Worm (Caenorhabditis elegans): Measurements from ENCODE around the gene metl-1.

The metl-1 gene

ce11 chrII:11469574-11470108 is 3.7 kb downstream of the metl-1 start, which contains the start of gene cisd-1 (continued):
- TF ChIP-seq tlp-1 (tag; optimal IDR thresholded peaks at IDR 0.05) (no peak), nhr-71 (tag; optimal IDR thresholded peaks at IDR 0.05) (peak; percentile 32), nhr-85 (tag) (peak; percentile 16), mdl-1 (tag; optimal IDR thresholded peaks at IDR 0.05) (peak in 1 of 2 experiments; percentile 11), unc-130 (tag; optimal IDR thresholded peaks at IDR 0.05) (no peak), hpl-2 (GFP tag; optimal IDR thresholded peaks at IDR 0.05) (no peak), Y116A8C.19 (tag; optimal IDR thresholded peaks at IDR 0.05; ENCODE audit: borderline replicate concordance) (no peak)

ce11 chrII:11467541-11467940 is 5.8 kb downstream of the metl-1 start, which contains the start of gene klp-17:
klp-17 (minus strand) TSS chrII:11467641.
- TF ChIP-seq mab-9 (GFP tag; IDR thresholded peaks at IDR 0.05), result no peak
- no peak for TF ChIP-seq lin-15B (tag; optimal IDR thresholded peaks at IDR 0.05)
- TF ChIP-seq ceh-82 (tag; optimal IDR thresholded peaks at IDR 0.05), result no peak
- TF ChIP-seq jun-1 (tag; optimal IDR thresholded peaks at IDR 0.05), result no peak
- TF ChIP-seq nhr-19 (GFP tag; conservative IDR thresholded peaks at IDR 0.05), result no peak
- TF ChIP-seq F16B12.6 (tag; optimal IDR thresholded peaks at IDR 0.05), result no peak
- no peak for TF ChIP-seq Y116A8C.19 (tag; optimal IDR thresholded peaks at IDR 0.05; ENCODE audit: borderline replicate concordance)
- no peak for TF ChIP-seq ztf-11 (tag; optimal IDR thresholded peaks at IDR 0.05)
- TF ChIP-seq irx-1 (tag; optimal IDR thresholded peaks at IDR 0.05), result no peak
- no peak for TF ChIP-seq ceh-8 (GFP tag; optimal IDR thresholded peaks at IDR 0.05)
- TF ChIP-seq egl-13 (tag; optimal IDR thresholded peaks at IDR 0.05), result no peak
- no peak for TF ChIP-seq vab-15 (tag; optimal IDR thresholded peaks at IDR 0.05)
- no peak for TF ChIP-seq snpc-4 (tag; optimal IDR thresholded peaks at IDR 0.05)
- no peak for TF ChIP-seq aly-2 (tag; optimal IDR thresholded peaks at IDR 0.05)
- no peak for TF ChIP-seq elt-2 (tag; optimal IDR thresholded peaks at IDR 0.05)
- no peak for TF ChIP-seq mef-2 (tag; optimal IDR thresholded peaks at IDR 0.05)
- TF ChIP-seq nhr-71 (tag; optimal IDR thresholded peaks at IDR 0.05), result no peak

ce11 chrII:11464427-11464944 is 8.9 kb downstream of the metl-1 start, which contains the start of the genes aars-1 and rga-1:
aars-1 (minus strand) TSS chrII:11464497.
rga-1 (plus strand) TSS chrII:11464894.
- TF ChIP-seq mab-9 (GFP tag; IDR thresholded peaks at IDR 0.05) (no peak), nhr-19 (GFP tag; conservative IDR thresholded peaks at IDR 0.05) (peak; percentile 33), hlh-4 (tag; optimal IDR thresholded peaks at IDR 0.05) (no peak), snu-23 (GFP tag; optimal IDR thresholded peaks at IDR 0.05) (peak; percentile 60), efl-1 (optimal IDR thresholded peaks at IDR 0.05) (peak; percentile 41 to 47), efl-1 (GFP tag; optimal IDR thresholded peaks at IDR 0.05 in 1 of 2) (peak; percentile 29 to 91), nhr-77 (tag; optimal IDR thresholded peaks at IDR 0.05) (peak; percentile 16), rnt-1 (tag; optimal IDR thresholded peaks at IDR 0.05) (peak; percentile 61), dsc-1 (tag; optimal IDR thresholded peaks at IDR 0.05) (peak; percentile 36), nhr-85 (tag) (peak; percentile 83), blmp-1 (tag; optimal IDR thresholded peaks at IDR 0.05) (peak; percentile 88), ceh-82 (tag; optimal IDR thresholded peaks at IDR 0.05) (peak in 1 of 3 experiments; percentile 52), nhr-47 (tag; optimal IDR thresholded peaks at IDR 0.05) (peak; percentile 16), fkh-8 (tag; optimal IDR thresholded peaks at IDR 0.05) (no peak), jun-1 (tag; optimal IDR thresholded peaks at IDR 0.05) (peak; percentile 42), nhr-20 (tag; optimal IDR thresholded peaks at IDR 0.05) (peak; percentile 68), fkh-4 (tag; optimal IDR thresholded peaks at IDR 0.05; ENCODE audit: borderline replicate concordance) (no peak), nhr-90 (tag; optimal IDR thresholded peaks at IDR 0.05; ENCODE audit: poor library complexity) (peak; percentile 10), snpc-4 (tag; optimal IDR thresholded peaks at IDR 0.05) (peak; percentile 8), swsn-7 (tag; optimal IDR thresholded peaks at IDR 0.05) (peak; percentile 24), unc-98 (GFP tag; IDR thresholded peaks at IDR 0.05) (no peak), ztf-11 (tag; optimal IDR thresholded peaks at IDR 0.05) (peak in 1 of 2 experiments; percentile 16), hlh-17 (GFP tag; optimal IDR thresholded peaks at IDR 0.05; ENCODE audit: borderline replicate concordance) (no peak), lsy-2 (tag; optimal IDR thresholded peaks at IDR 0.05) (peak; percentile 28 to 57), ets-5 (GFP tag; IDR thresholded peaks at IDR 0.05) (no peak), dpl-1 (GFP tag; optimal IDR thresholded peaks at IDR 0.05) (peak in 2 of 3 experiments; percentile 26 to 44), C04F5.9 (tag; optimal IDR thresholded peaks at IDR 0.05) (no peak), mep-1 (tag; optimal IDR thresholded peaks at IDR 0.05) (peak; percentile 76), nhr-28 (tag; optimal IDR thresholded peaks at IDR 0.05) (no peak), mdl-1 (tag; optimal IDR thresholded peaks at IDR 0.05) (peak in 1 of 2 experiments; percentile 49), xbp-1 (tag; optimal IDR thresholded peaks at IDR 0.05) (peak; percentile 24), tbx-2 (tag; optimal IDR thresholded peaks at IDR 0.05) (peak; percentile 55), unc-130 (tag; optimal IDR thresholded peaks at IDR 0.05) (no peak), elt-3 (tag; optimal IDR thresholded peaks at IDR 0.05) (peak in 3 of 6 experiments; percentile 5 to 57 (median 55)), nhr-71 (tag; optimal IDR thresholded peaks at IDR 0.05) (peak; percentile 57)

Data from whole organism, L1 larva.